Fruit fly (Drosophila melanogaster): ENCODE results near the gene CG8034.

The CG8034 gene

dm6 chrX:19309648-19310047 lies 11.7 kb upstream of the CG8034 start:
- TF ChIP-seq ey (GFP tag; optimal IDR thresholded peaks at IDR 0.05), result peak; percentile 7
- TF ChIP-seq CG32264 (GFP tag; optimal IDR thresholded peaks at IDR 0.05), result no peak
- no peak for TF ChIP-seq Abd-B (GFP tag; optimal IDR thresholded peaks at IDR 0.05)
- no peak for TF ChIP-seq Mio (GFP tag; optimal IDR thresholded peaks at IDR 0.05)
- TF ChIP-seq foxo (GFP tag; optimal IDR thresholded peaks at IDR 0.05), result no peak
- no peak for TF ChIP-seq Hr83 (GFP tag; optimal IDR thresholded peaks at IDR 0.05; ENCODE audit: poor library complexity, severe bottlenecking)
- no peak for TF ChIP-seq GATAd (GFP tag; optimal IDR thresholded peaks at IDR 0.05)
- TF ChIP-seq h (GFP tag; optimal IDR thresholded peaks at IDR 0.05), result peak; percentile 22
- TF ChIP-seq rgr (GFP tag; optimal IDR thresholded peaks at IDR 0.05), result no peak
- no peak for TF ChIP-seq Vsx2 (GFP tag; optimal IDR thresholded peaks at IDR 0.05; ENCODE audit: partially characterized antibody)
- no peak for TF ChIP-seq Sp1 (GFP tag; optimal IDR thresholded peaks at IDR 0.05)
- TF ChIP-seq jim (GFP tag; optimal IDR thresholded peaks at IDR 0.05), result no peak
- no peak for TF ChIP-seq Dfd (GFP tag; optimal IDR thresholded peaks at IDR 0.05)
- no peak for TF ChIP-seq dsf (GFP tag; optimal IDR thresholded peaks at IDR 0.05; ENCODE audit: borderline replicate concordance)
- TF ChIP-seq brk (GFP tag; optimal IDR thresholded peaks at IDR 0.05), result no peak
- TF ChIP-seq br (GFP tag; optimal IDR thresholded peaks at IDR 0.05), result no peak
- no peak for TF ChIP-seq CrebA (GFP tag; optimal IDR thresholded peaks at IDR 0.05; ENCODE audit: borderline replicate concordance)
- TF ChIP-seq Hnf4 (GFP tag; optimal IDR thresholded peaks at IDR 0.05), result no peak
- TF ChIP-seq Myc (optimal IDR thresholded peaks at IDR 0.05), result no peak
- TF ChIP-seq woc (GFP tag; optimal IDR thresholded peaks at IDR 0.05), result no peak
- no peak for TF ChIP-seq Rel (GFP tag; optimal IDR thresholded peaks at IDR 0.05)
- no peak for TF ChIP-seq Rel (tag; optimal IDR thresholded peaks at IDR 0.05)
- TF ChIP-seq CG9705 (GFP tag; optimal IDR thresholded peaks at IDR 0.05), result no peak
- TF ChIP-seq OdsH (GFP tag; optimal IDR thresholded peaks at IDR 0.05), result peak; percentile 19
- no peak for TF ChIP-seq usp (GFP tag; optimal IDR thresholded peaks at IDR 0.05)
- no peak for TF ChIP-seq Jra (GFP tag; optimal IDR thresholded peaks at IDR 0.05)
- no peak for TF ChIP-seq N (GFP tag; optimal IDR thresholded peaks at IDR 0.05)

- TF ChIP-seq dmrt93B (GFP tag; optimal IDR thresholded peaks at IDR 0.05) (no peak), CrebA (GFP tag; optimal IDR thresholded peaks at IDR 0.05; ENCODE audit: borderline replicate concordance) (no peak), Hnf4 (GFP tag; optimal IDR thresholded peaks at IDR 0.05) (peak; percentile 45), Mio (GFP tag; optimal IDR thresholded peaks at IDR 0.05) (no peak), woc (GFP tag; optimal IDR thresholded peaks at IDR 0.05) (no peak), br (GFP tag; optimal IDR thresholded peaks at IDR 0.05) (peak; percentile 7), usp (GFP tag; optimal IDR thresholded peaks at IDR 0.05) (no peak), Vsx2 (GFP tag; optimal IDR thresholded peaks at IDR 0.05; ENCODE audit: partially characterized antibody) (no peak), brk (GFP tag; optimal IDR thresholded peaks at IDR 0.05) (no peak), GATAd (GFP tag; optimal IDR thresholded peaks at IDR 0.05) (no peak), Sp1 (GFP tag; optimal IDR thresholded peaks at IDR 0.05) (peak; percentile 25), CG32264 (GFP tag; optimal IDR thresholded peaks at IDR 0.05) (no peak), Myc (optimal IDR thresholded peaks at IDR 0.05) (no peak), lola (GFP tag; optimal IDR thresholded peaks at IDR 0.05) (no peak), Hr83 (GFP tag; optimal IDR thresholded peaks at IDR 0.05; ENCODE audit: poor library complexity, severe bottlenecking) (peak; percentile 37), CG9705 (GFP tag; optimal IDR thresholded peaks at IDR 0.05) (no peak), Jra (GFP tag; optimal IDR thresholded peaks at IDR 0.05) (no peak), ey (GFP tag; optimal IDR thresholded peaks at IDR 0.05) (no peak), N (GFP tag; optimal IDR thresholded peaks at IDR 0.05) (peak; percentile 39), foxo (GFP tag; optimal IDR thresholded peaks at IDR 0.05) (peak in 1 of 2 experiments; percentile 41), psq (GFP tag; optimal IDR thresholded peaks at IDR 0.05) (peak; percentile 41), Abd-B (GFP tag; optimal IDR thresholded peaks at IDR 0.05) (no peak), tai (GFP tag; optimal IDR thresholded peaks at IDR 0.05) (no peak), h (GFP tag; optimal IDR thresholded peaks at IDR 0.05) (peak; percentile 60), dsf (GFP tag; optimal IDR thresholded peaks at IDR 0.05; ENCODE audit: borderline replicate concordance) (no peak), HLH106 (tag; optimal IDR thresholded peaks at IDR 0.05) (no peak), pan (optimal IDR thresholded peaks at IDR 0.05) (no peak), rgr (GFP tag; optimal IDR thresholded peaks at IDR 0.05) (peak; percentile 44), OdsH (GFP tag; optimal IDR thresholded peaks at IDR 0.05) (peak; percentile 1), Rel (GFP tag; optimal IDR thresholded peaks at IDR 0.05) (no peak), Rel (tag; optimal IDR thresholded peaks at IDR 0.05) (peak; percentile 8), sage (GFP tag; optimal IDR thresholded peaks at IDR 0.05) (no peak), dl (GFP tag; optimal IDR thresholded peaks at IDR 0.05; ENCODE audit: insufficient read depth in 1 of 2, partially characterized antibody in 2 of 2) (no peak), Dif (GFP tag; optimal IDR thresholded peaks at IDR 0.05; ENCODE audit: partially characterized antibody) (no peak), fru (GFP tag; optimal IDR thresholded peaks at IDR 0.05) (peak; percentile 40), Dfd (GFP tag; optimal IDR thresholded peaks at IDR 0.05) (no peak), Hr78 (GFP tag; optimal IDR thresholded peaks at IDR 0.05) (no peak), jim (GFP tag; optimal IDR thresholded peaks at IDR 0.05) (no peak), sv (GFP tag; optimal IDR thresholded peaks at IDR 0.05) (no peak)
Measured at dm6 chrX:19307810-19308456, 10.0 kb upstream of the CG8034 start, which contains the start of gene CG8051. Gene CG8051 (minus strand): TSS chrX:19307925.
